Fruit fly (Drosophila melanogaster) whole organism, embryonic: ENCODE measurements around the gene Mrgn1.
A peak's percentile ranks its signal among the peaks of the same experiment; 100 is the strongest.

Experiments used
- Antp ChIP-seq: fragments of 200-800 bp; sonication (Bioruptor generic); optimal IDR thresholded peaks from 3 replicates; lab custom pipeline; 2016; ENCODE audit warnings: missing biosample characterization, missing genetic modification characterization
- Awh ChIP-seq: fragments of 200-800 bp; sonication (Bioruptor generic); IDR thresholded peaks from 2 replicates; pipeline ENCODE4, ENCODE4 v1.3.6; 2022; ENCODE audit warnings: missing biosample characterization, missing genetic modification characterization
- Bgb ChIP-seq: fragments of 200-800 bp; sonication (Bioruptor generic); IDR thresholded peaks from 2 replicates; pipeline ENCODE4 v1.3.6; 2022; ENCODE audit warnings: missing biosample characterization, missing genetic modification characterization; ENCODE audit not compliant: partially characterized antibody
- CG10431 ChIP-seq: fragments of 200-800 bp; sonication (Bioruptor generic); optimal IDR thresholded peaks from 3 replicates; lab custom pipeline; 2018; ENCODE audit warnings: missing biosample characterization, mild to moderate bottlenecking, missing genetic modification characterization
- CG11093 ChIP-seq: fragments of 200-800 bp; sonication (Bioruptor generic); IDR thresholded peaks from 3 replicates; pipeline ENCODE4 v1.3.6; 2022; ENCODE audit warnings: missing biosample characterization, missing genetic modification characterization
- CG11695 ChIP-seq: fragments of 200-800 bp; sonication (Bioruptor generic); IDR thresholded peaks from 3 replicates; pipeline ENCODE4 v1.3.6; 2022; ENCODE audit warnings: missing biosample characterization, missing genetic modification characterization
- CG13624 ChIP-seq: fragments of 200-800 bp; sonication (Bioruptor generic); optimal IDR thresholded peaks from 2 replicates; lab custom pipeline; 2016; ENCODE audit warnings: missing biosample characterization, missing genetic modification characterization
- CG14014 ChIP-seq: fragments of 200-800 bp; sonication (Bioruptor generic); IDR thresholded peaks from 2 replicates; pipeline ENCODE4 v1.3.6; 2022; ENCODE audit warnings: missing biosample characterization, missing genetic modification characterization
- CG14667 ChIP-seq: fragments of 200-800 bp; sonication (Bioruptor generic); IDR thresholded peaks from 2 replicates; pipeline ENCODE4 v1.3.6; 2022; ENCODE audit warnings: missing biosample characterization, missing genetic modification characterization
- CG1647 ChIP-seq: fragments of 200-800 bp; sonication (Bioruptor generic); optimal IDR thresholded peaks from 3 replicates; lab custom pipeline; 2016; ENCODE audit warnings: missing biosample characterization, missing genetic modification characterization
- CG17802 ChIP-seq: fragments of 200-800 bp; sonication (Bioruptor generic); optimal IDR thresholded peaks from 2 replicates; lab custom pipeline; 2018; ENCODE audit warnings: missing biosample characterization, mild to moderate bottlenecking, missing genetic modification characterization, moderate library complexity
- CG18262 ChIP-seq: fragments of 200-800 bp; optimal IDR thresholded peaks from 3 replicates; lab custom pipeline; 2019; ENCODE audit warnings: missing biosample characterization, mild to moderate bottlenecking, missing genetic modification characterization, moderate library complexity
- CG18599 ChIP-seq: fragments of 200-800 bp; sonication (Bioruptor generic); optimal IDR thresholded peaks from 3 replicates; lab custom pipeline; 2017; ENCODE audit warnings: missing biosample characterization, missing genetic modification characterization, mild to moderate bottlenecking, moderate library complexity, missing genetic modification reagents
- CG31224 ChIP-seq: fragments of 200-800 bp; sonication (Bioruptor generic); IDR thresholded peaks from 2 replicates; pipeline ENCODE4 v1.3.6; 2022; ENCODE audit warnings: missing biosample characterization, missing genetic modification characterization
- CG3163 ChIP-seq: fragments of 200-800 bp; sonication (Bioruptor generic); optimal IDR thresholded peaks from 3 replicates; lab custom pipeline; 2016; ENCODE audit warnings: missing biosample characterization, missing genetic modification characterization
- CG32772 ChIP-seq: fragments of 200-800 bp; sonication (Bioruptor generic); IDR thresholded peaks from 2 replicates; pipeline ENCODE4 v1.3.6; 2022; ENCODE audit warnings: missing biosample characterization, missing genetic modification characterization
- CG3838 ChIP-seq: fragments of 200-800 bp; sonication (Bioruptor generic); optimal IDR thresholded peaks from 3 replicates; lab custom pipeline; 2016; ENCODE audit warnings: missing biosample characterization, missing genetic modification characterization
- CG5180 ChIP-seq: fragments of 200-800 bp; sonication (Bioruptor generic); optimal IDR thresholded peaks from 3 replicates; lab custom pipeline; 2017; ENCODE audit warnings: missing biosample characterization, missing genetic modification characterization, mild to moderate bottlenecking, moderate library complexity, missing genetic modification reagents
- CG6175 ChIP-seq: fragments of 200-800 bp; sonication (Bioruptor generic); IDR thresholded peaks from 3 replicates; pipeline ENCODE4 v1.3.6; 2022; ENCODE audit warnings: missing biosample characterization, missing genetic modification characterization
- CG6683 ChIP-seq: fragments of 200-800 bp; sonication (Bioruptor generic); optimal IDR thresholded peaks from 2 replicates; lab custom pipeline; 2017; ENCODE audit warnings: missing biosample characterization, mild to moderate bottlenecking, missing genetic modification characterization, missing genetic modification reagents
- Fer3 ChIP-seq: fragments of 200-800 bp; sonication (Bioruptor generic); optimal IDR thresholded peaks from 2 replicates; lab custom pipeline; 2018; ENCODE audit warnings: missing biosample characterization, mild to moderate bottlenecking, missing genetic modification characterization, moderate library complexity
- Gug ChIP-seq: fragments of 200-800 bp; sonication (Bioruptor generic); IDR thresholded peaks from 4 replicates; pipeline ENCODE4 v1.3.6; 2022; ENCODE audit warnings: missing biosample characterization, missing genetic modification characterization
- HHEX ChIP-seq: fragments of 200-800 bp; sonication (Bioruptor generic); optimal IDR thresholded peaks from 3 replicates; lab custom pipeline; 2017; ENCODE audit warnings: missing biosample characterization, mild to moderate bottlenecking, missing genetic modification characterization, missing genetic modification reagents
- HLH54F ChIP-seq: fragments of 200-800 bp; sonication (Bioruptor generic); optimal IDR thresholded peaks from 3 replicates; lab custom pipeline; 2016; ENCODE audit warnings: missing biosample characterization, missing genetic modification characterization
- HmgZ ChIP-seq: fragments of 200-800 bp; sonication (Bioruptor generic); optimal IDR thresholded peaks from 2 replicates; lab custom pipeline; 2018; ENCODE audit warnings: missing biosample characterization, mild to moderate bottlenecking, missing genetic modification characterization
- Hmr ChIP-seq: fragments of 200-800 bp; sonication (Bioruptor generic); optimal IDR thresholded peaks from 3 replicates; lab custom pipeline; 2017; ENCODE audit warnings: mild to moderate bottlenecking, missing biosample characterization, missing genetic modification reagents, missing genetic modification characterization
- Hmx ChIP-seq: fragments of 200-800 bp; sonication (Bioruptor generic); optimal IDR thresholded peaks from 2 replicates; lab custom pipeline; 2016; ENCODE audit warnings: missing biosample characterization, missing genetic modification characterization
- Mad ChIP-seq: fragments of 200-800 bp; sonication (Bioruptor generic); optimal IDR thresholded peaks from 2 replicates; lab custom pipeline; 2016; ENCODE audit warnings: missing biosample characterization, missing genetic modification characterization
- Max ChIP-seq: fragments of 200-800 bp; sonication (Bioruptor generic); optimal IDR thresholded peaks from 2 replicates; lab custom pipeline; 2016; ENCODE audit warnings: missing biosample characterization, mild to moderate bottlenecking, missing genetic modification characterization
- Med ChIP-seq: fragments of 200-800 bp; sonication (Bioruptor generic); peaks from one replicate; lab custom pipeline; 2016; ENCODE audit warnings: missing biosample characterization, missing genetic modification characterization, mild to moderate bottlenecking, inconsistent platforms, moderate library complexity
- Nf-YA ChIP-seq: fragments of 200-800 bp; sonication (Bioruptor generic); IDR thresholded peaks from 2 replicates; pipeline ENCODE4 v1.3.6; 2022; ENCODE audit warnings: missing biosample characterization, missing genetic modification characterization
- Poxn ChIP-seq: fragments of 200-800 bp; sonication (Bioruptor generic); IDR thresholded peaks from 2 replicates; pipeline ENCODE4 v1.3.6; 2022; ENCODE audit warnings: missing biosample characterization, missing genetic modification characterization
- Six4 ChIP-seq: fragments of 200-800 bp; sonication (Bioruptor generic); optimal IDR thresholded peaks from 2 replicates; lab custom pipeline; 2016; ENCODE audit warnings: missing biosample characterization, missing genetic modification characterization
- Stat92E ChIP-seq, 3 experiments: fragments of >200 bp in 2 of 3; fragments of 200-800 bp in 1 of 3; sonication (Bioruptor generic) in 1 of 3; optimal IDR thresholded peaks; 2 replicates each; lab custom pipeline; 2017 to 2019; ENCODE audit warnings: missing biosample characterization in 3 of 3, missing genetic modification characterization in 3 of 3, mild to moderate bottlenecking in 1 of 3, moderate library complexity in 1 of 3
- chn ChIP-seq: fragments of 200-800 bp; sonication (Bioruptor generic); optimal IDR thresholded peaks from 2 replicates; lab custom pipeline; 2016; ENCODE audit warnings: missing biosample characterization, missing genetic modification characterization
- dm ChIP-seq: fragments of 200-800 bp; sonication (Bioruptor generic); optimal IDR thresholded peaks from 3 replicates; lab custom pipeline; 2016; ENCODE audit warnings: missing biosample characterization, missing genetic modification characterization
- dysf ChIP-seq: fragments of 200-800 bp; sonication (Bioruptor generic); IDR thresholded peaks from 3 replicates; pipeline ENCODE4 v1.3.6; 2022; ENCODE audit warnings: missing biosample characterization, missing genetic modification characterization
- ems ChIP-seq: fragments of 200-800 bp; sonication (Bioruptor generic); optimal IDR thresholded peaks from 3 replicates; lab custom pipeline; 2016; ENCODE audit warnings: missing biosample characterization, missing genetic modification characterization
- gce ChIP-seq: fragments of 200-800 bp; sonication (Bioruptor generic); IDR thresholded peaks from 3 replicates; pipeline ENCODE4 v1.3.6; 2022; ENCODE audit warnings: missing biosample characterization, missing genetic modification characterization
- gem ChIP-seq: fragments of 200-800 bp; sonication (Bioruptor generic); optimal IDR thresholded peaks from 2 replicates; lab custom pipeline; 2019; ENCODE audit warnings: missing biosample characterization, mild to moderate bottlenecking, missing genetic modification characterization, moderate library complexity
- gfzf ChIP-seq: fragments of 200-800 bp; sonication (Bioruptor generic); optimal IDR thresholded peaks from 2 replicates; lab custom pipeline; 2016; ENCODE audit warnings: missing biosample characterization, mild to moderate bottlenecking, missing genetic modification characterization, moderate library complexity
- h ChIP-seq: fragments of >200 bp; optimal IDR thresholded peaks from 2 replicates; lab custom pipeline; 2017
- ham ChIP-seq: fragments of 200-800 bp; sonication (Bioruptor generic); IDR thresholded peaks from 2 replicates; pipeline ENCODE4 v1.3.6; 2022; ENCODE audit warnings: missing biosample characterization, missing genetic modification characterization
- kah ChIP-seq: fragments of 200-800 bp; sonication (Bioruptor generic); optimal IDR thresholded peaks from 2 replicates; lab custom pipeline; 2018; ENCODE audit warnings: missing biosample characterization, mild to moderate bottlenecking, missing genetic modification characterization
- odd ChIP-seq: fragments of 200-800 bp; sonication (Bioruptor generic); optimal IDR thresholded peaks from 2 replicates; lab custom pipeline; 2017; ENCODE audit warnings: missing biosample characterization, mild to moderate bottlenecking, missing genetic modification characterization
- peb ChIP-seq: fragments of 200-800 bp; sonication (Bioruptor generic); IDR thresholded peaks from 2 replicates; pipeline ENCODE4 v1.3.6; 2022; ENCODE audit warnings: missing biosample characterization, missing genetic modification characterization
- pita ChIP-seq: fragments of 200-800 bp; sonication (Bioruptor generic); optimal IDR thresholded peaks from 2 replicates; lab custom pipeline; 2017; ENCODE audit warnings: missing biosample characterization, mild to moderate bottlenecking, missing genetic modification characterization
- rib ChIP-seq: fragments of 200-800 bp; sonication (Bioruptor generic); IDR thresholded peaks from 2 replicates; pipeline ENCODE4 v1.3.6; 2022; ENCODE audit warnings: missing biosample characterization, missing genetic modification characterization
- salm ChIP-seq: fragments of 200-800 bp; sonication (Bioruptor generic); optimal IDR thresholded peaks from 2 replicates; lab custom pipeline; 2018; ENCODE audit warnings: missing biosample characterization, mild to moderate bottlenecking, missing genetic modification characterization
- sima ChIP-seq: fragments of 200-800 bp; sonication (Bioruptor generic); optimal IDR thresholded peaks from 2 replicates; lab custom pipeline; 2016; ENCODE audit warnings: missing biosample characterization, missing genetic modification characterization
- toy ChIP-seq: fragments of 200-800 bp; sonication (Bioruptor generic); IDR thresholded peaks from 2 replicates; pipeline ENCODE4 v1.3.6; 2022; ENCODE audit warnings: missing biosample characterization, missing genetic modification characterization
- tx ChIP-seq: fragments of 200-800 bp; sonication (Bioruptor generic); optimal IDR thresholded peaks from 2 replicates; lab custom pipeline; 2016; ENCODE audit warnings: missing biosample characterization, missing genetic modification characterization

Gene Mrgn1

DNA sequence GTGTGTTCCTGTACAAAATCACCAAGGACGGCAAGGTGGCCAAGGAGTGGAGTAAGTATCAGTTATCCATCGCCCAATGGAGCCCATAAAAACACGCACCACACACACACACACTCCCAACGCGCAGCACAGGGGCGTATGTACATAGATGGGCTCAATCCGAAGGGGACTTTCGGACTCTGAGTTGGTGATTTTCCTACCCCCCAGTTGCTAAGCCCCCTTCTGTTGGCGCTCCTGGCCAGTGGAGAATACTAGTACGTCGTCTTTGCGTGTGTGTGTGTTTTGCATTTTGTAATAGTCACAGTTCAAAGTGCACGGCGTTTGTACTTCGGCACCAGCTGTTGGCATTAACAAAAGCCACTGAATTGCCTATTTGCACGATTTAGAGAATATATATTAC, 18.3 kb upstream of the Mrgn1 start (continued):
- TF ChIP-seq Six4 (GFP tag; lab: Kevin White, UChicago) (peak; percentile 63), salm (tag; lab: Kevin White, UChicago) (peak; percentile 14), tx (peak; percentile 78), pita (GFP tag; lab: Kevin White, UChicago) (no peak), CG3163 (no peak), Fer3 (tag; lab: Kevin White, UChicago) (peak; percentile 81), CG1647 (GFP tag; lab: Kevin White, UChicago) (peak; percentile 70), Gug (peak; percentile 95), CG32772 (peak; percentile 78), gce (GFP tag; lab: Robert Waterston, UW) (peak; percentile 72; the same call in 1 of the 3 replicates), HHEX (GFP tag; lab: Kevin White, UChicago) (peak; percentile 80), Stat92E (GFP tag; optimal IDR thresholded peaks at IDR 0.05; lab: Kevin White, UChicago) (no peak), CG14667 (GFP tag; lab: Robert Waterston, UW) (peak; percentile 79), CG31224 (GFP tag; lab: Robert Waterston, UW) (peak; percentile 57), Hmx (GFP tag; lab: Kevin White, UChicago) (no peak), CG11695 (GFP tag; lab: Robert Waterston, UW) (peak; percentile 72; the same call in 1 of the 3 replicates), Antp (GFP tag; lab: Kevin White, UChicago) (peak; percentile 92), ham (GFP tag; lab: Robert Waterston, UW) (no peak), Max (GFP tag; lab: Kevin White, UChicago) (no peak), sima (no peak), gfzf (GFP tag; lab: Kevin White, UChicago) (no peak), CG5180 (GFP tag; lab: Kevin White, UChicago) (peak; percentile 67), CG13624 (GFP tag; lab: Kevin White, UChicago) (peak; percentile 64), peb (GFP tag; lab: Robert Waterston, UW) (peak; percentile 66; the same call in 1 of the 2 replicates), gem (tag; lab: Kevin White, UChicago) (peak; percentile 81), CG11093 (GFP tag; lab: Robert Waterston, UW) (0 out of 3 replicates have a peak, but pooled peaks have one; percentile 30), chn (GFP tag; lab: Kevin White, UChicago) (peak; percentile 72), dm (peak; percentile 46), CG6683 (GFP tag; lab: Kevin White, UChicago) (peak; percentile 55), HLH54F (GFP tag; lab: Kevin White, UChicago) (peak; percentile 84), Hmr (GFP tag; lab: Kevin White, UChicago) (peak; percentile 79), kah (GFP tag; lab: Kevin White, UChicago) (peak; percentile 56), ems (GFP tag; lab: Kevin White, UChicago) (peak; percentile 42), Med (peak; percentile 97), CG18262 (tag; lab: Kevin White, UChicago) (peak; percentile 35)

DNA sequence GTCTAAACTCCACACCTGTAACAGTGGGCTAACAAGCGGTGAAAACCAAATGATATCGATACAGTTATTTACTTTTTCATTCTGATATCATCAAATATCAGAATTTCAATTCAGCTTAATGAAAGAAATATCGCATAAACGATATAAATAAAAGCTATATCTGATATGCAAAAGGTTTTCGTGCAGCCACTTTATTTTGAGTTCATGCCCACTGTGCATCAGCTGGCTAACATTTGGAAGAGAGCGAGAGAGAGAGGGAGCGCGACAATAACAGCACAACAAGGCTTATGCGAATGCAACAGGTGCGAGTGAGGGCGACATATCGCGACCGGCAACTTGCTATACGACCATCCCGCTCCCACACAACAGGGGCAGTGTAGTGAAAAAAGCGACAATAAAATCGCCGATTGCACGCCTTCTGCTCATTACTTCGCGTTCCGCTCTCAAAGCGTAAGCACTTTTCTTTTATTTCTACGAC, 17.7 kb upstream of the Mrgn1 start, which contains the start of gene CG11151:
CG11151 (plus strand) TSS at position 334 of the 478 bp plus-strand sequence.
- TF ChIP-seq h (lab: Kevin White, UChicago): no peak
- peak; percentile 80; the same call in 2 of the 3 replicates for TF ChIP-seq CG6175
- peak; percentile 84 for TF ChIP-seq CG17802
- TF ChIP-seq chn (GFP tag; lab: Kevin White, UChicago): peak; percentile 98
- peak; percentile 87 for TF ChIP-seq toy (GFP tag; lab: Robert Waterston, UW)
- peak; percentile 97 for TF ChIP-seq HmgZ (tag; lab: Kevin White, UChicago)
- TF ChIP-seq odd (GFP tag; lab: Kevin White, UChicago): peak; percentile 94
- TF ChIP-seq CG14014 (GFP tag; lab: Robert Waterston, UW): peak; percentile 95
- peak; percentile 98 for TF ChIP-seq CG18599 (GFP tag; lab: Kevin White, UChicago)
- peak; percentile 90 for TF ChIP-seq rib
- peak; percentile 95 for TF ChIP-seq Mad
- peak; percentile 92 for TF ChIP-seq Awh (GFP tag; lab: Robert Waterston, UW)
- TF ChIP-seq Poxn (GFP tag; lab: Robert Waterston, UW): peak; percentile 86
- peak; percentile 95 for TF ChIP-seq CG13624 (GFP tag; lab: Kevin White, UChicago)
- peak; percentile 68 for TF ChIP-seq Bgb (GFP tag; lab: Robert Waterston, UW)
- peak; percentile 96 for TF ChIP-seq dysf (GFP tag; lab: Robert Waterston, UW)
- TF ChIP-seq CG10431: peak; percentile 86
- peak; percentile 91 for TF ChIP-seq CG3838 (GFP tag; lab: Kevin White, UChicago)
- TF ChIP-seq Nf-YA (GFP tag; lab: Robert Waterston, UW): peak; percentile 91
